Fruit fly (Drosophila melanogaster): Measurements from ENCODE around the gene bur.
A peak's percentile ranks its signal among the peaks of the same experiment; 100 is the strongest.

bur gene

dm6 chr2L:21142972-21143385 lies 36.5 kb downstream of the bur start, which contains the start of gene pths (continued):
- TF ChIP-seq sr (GFP tag; IDR thresholded peaks at IDR 0.05), result no peak
- no peak for TF ChIP-seq tap (tag; optimal IDR thresholded peaks at IDR 0.05)
- TF ChIP-seq CG2120 (GFP tag; optimal IDR thresholded peaks at IDR 0.05), result peak; percentile 72
- TF ChIP-seq tna (GFP tag; IDR thresholded peaks at IDR 0.05; ENCODE audit: partially characterized antibody), result peak; percentile 61
- TF ChIP-seq CG12071 (GFP tag; optimal IDR thresholded peaks at IDR 0.05), result no peak
- 0 out of 2 replicates have a peak, but pooled peaks have one; percentile 4 for TF ChIP-seq HLH3B (GFP tag; IDR thresholded peaks at IDR 0.05)
- no peak for TF ChIP-seq CG6854 (GFP tag; optimal IDR thresholded peaks at IDR 0.05)
- TF ChIP-seq CG8924 (tag; optimal IDR thresholded peaks at IDR 0.05), result peak; percentile 15
- no peak for TF ChIP-seq toy (GFP tag; IDR thresholded peaks at IDR 0.05)
- 0 out of 2 replicates have a peak, but pooled peaks have one; percentile 60 for TF ChIP-seq CG11247 (GFP tag; IDR thresholded peaks at IDR 0.05)
- TF ChIP-seq CoRest (tag; optimal IDR thresholded peaks at IDR 0.05), result peak; percentile 66
- TF ChIP-seq CG9609 (GFP tag; optimal IDR thresholded peaks at IDR 0.05), result peak; percentile 37
- no peak for TF ChIP-seq psq (GFP tag; optimal IDR thresholded peaks at IDR 0.05)
- TF ChIP-seq CG1792 (GFP tag; optimal IDR thresholded peaks at IDR 0.05), result no peak
- TF ChIP-seq sens-2 (GFP tag; IDR thresholded peaks at IDR 0.05), result no peak
- TF ChIP-seq slou (GFP tag; optimal IDR thresholded peaks at IDR 0.05), result peak; percentile 60
- TF ChIP-seq sqz (GFP tag; optimal IDR thresholded peaks at IDR 0.05), result no peak
- peak; percentile 47 for TF ChIP-seq gfzf (GFP tag; optimal IDR thresholded peaks at IDR 0.05)
- no peak for TF ChIP-seq luna (GFP tag; optimal IDR thresholded peaks at IDR 0.05)
- TF ChIP-seq fru (optimal IDR thresholded peaks at IDR 0.05), result no peak
- TF ChIP-seq H2.0 (GFP tag; IDR thresholded peaks at IDR 0.05), result no peak
- no peak for TF ChIP-seq CG6683 (GFP tag; optimal IDR thresholded peaks at IDR 0.05)
- TF ChIP-seq Sry-δ (GFP tag; optimal IDR thresholded peaks at IDR 0.05), result peak; percentile 97
- TF ChIP-seq CG8944 (GFP tag; optimal IDR thresholded peaks at IDR 0.05), result peak; percentile 59
- TF ChIP-seq CG12155 (GFP tag; optimal IDR thresholded peaks at IDR 0.05), result no peak
- no peak for TF ChIP-seq CG8359 (GFP tag; optimal IDR thresholded peaks at IDR 0.05; ENCODE audit: borderline replicate concordance)
- TF ChIP-seq twi (tag; optimal IDR thresholded peaks at IDR 0.05), result peak; percentile 17
- peak; percentile 70 for TF ChIP-seq vnd (GFP tag; IDR thresholded peaks at IDR 0.05; ENCODE audit: partially characterized antibody)
- TF ChIP-seq tup (GFP tag; optimal IDR thresholded peaks at IDR 0.05), result no peak
- peak; percentile 72 for TF ChIP-seq CG15514 (GFP tag; optimal IDR thresholded peaks at IDR 0.05)
- peak; percentile 11; the same call in 1 of the 2 replicates for TF ChIP-seq klu (GFP tag; IDR thresholded peaks at IDR 0.05)
- no peak for TF ChIP-seq gem (tag; optimal IDR thresholded peaks at IDR 0.05)
- TF ChIP-seq CG12299 (tag; optimal IDR thresholded peaks at IDR 0.05), result no peak
- no peak for TF ChIP-seq vfl (GFP tag; optimal IDR thresholded peaks at IDR 0.05)
- peak; percentile 38 for TF ChIP-seq Camta (GFP tag; optimal IDR thresholded peaks at IDR 0.05)
- TF ChIP-seq CG7271 (tag; optimal IDR thresholded peaks at IDR 0.05), result no peak
- no peak for TF ChIP-seq CkIIα-i1 (GFP tag; IDR thresholded peaks at IDR 0.05)
- TF ChIP-seq knrl (GFP tag; IDR thresholded peaks at IDR 0.05; ENCODE audit: partially characterized antibody), result peak; percentile 88
- TF ChIP-seq da (GFP tag; optimal IDR thresholded peaks at IDR 0.05), result no peak
- TF ChIP-seq D19A (tag; optimal IDR thresholded peaks at IDR 0.05), result no peak
- TF ChIP-seq gce (GFP tag; IDR thresholded peaks at IDR 0.05), result no peak
- peak; percentile 77 for TF ChIP-seq Rfx (GFP tag; IDR thresholded peaks at IDR 0.05)
- TF ChIP-seq stwl (tag; optimal IDR thresholded peaks at IDR 0.05), result peak; percentile 64
- TF ChIP-seq prd (optimal IDR thresholded peaks at IDR 0.05), result no peak
- TF ChIP-seq prd (GFP tag; IDR thresholded peaks at IDR 0.05), result peak; percentile 75
- peak; percentile 4 for TF ChIP-seq PHDP (tag; optimal IDR thresholded peaks at IDR 0.05)
- TF ChIP-seq CG13424 (tag; optimal IDR thresholded peaks at IDR 0.05), result peak; percentile 38
- TF ChIP-seq tio (GFP tag; optimal IDR thresholded peaks at IDR 0.05), result no peak
- TF ChIP-seq dmrt11E (tag; optimal IDR thresholded peaks at IDR 0.05), result peak; percentile 50
- peak; percentile 34 for TF ChIP-seq fd96Cb (tag; optimal IDR thresholded peaks at IDR 0.05)
- TF ChIP-seq CG3847 (GFP tag; IDR thresholded peaks at IDR 0.05), result peak; percentile 59; the same call in 1 of the 2 replicates
- peak; percentile 44 for TF ChIP-seq Fer3 (tag; optimal IDR thresholded peaks at IDR 0.05)

Data from whole organism, embryonic.